Fruit fly (Drosophila melanogaster): ENCODE measurements around the gene CG2924.

CG2924 gene

dm6 chrX:2301613-2302522, 31.3 kb upstream of the CG2924 start:
- TF ChIP-seq CG12219 (GFP tag; optimal IDR thresholded peaks at IDR 0.05) (peak; percentile 86), CG6272 (GFP tag; IDR thresholded peaks at IDR 0.05) (peak; percentile 64), D19A (tag; optimal IDR thresholded peaks at IDR 0.05) (peak; percentile 78), CG3838 (GFP tag; optimal IDR thresholded peaks at IDR 0.05) (peak; percentile 53), CG11560 (tag; IDR thresholded peaks at IDR 0.05) (peak; percentile 66), CG9437 (GFP tag; optimal IDR thresholded peaks at IDR 0.05) (peak; percentile 79), row (GFP tag; IDR thresholded peaks at IDR 0.05) (peak; percentile 82), CG7357 (GFP tag; IDR thresholded peaks at IDR 0.05) (peak; percentile 77), Hr78 (GFP tag; optimal IDR thresholded peaks at IDR 0.05) (peak in 1 of 2 experiments; percentile 56), H2.0 (GFP tag; IDR thresholded peaks at IDR 0.05) (peak; percentile 77), tx (GFP tag; optimal IDR thresholded peaks at IDR 0.05) (peak; percentile 79), CG3726 (GFP tag; IDR thresholded peaks at IDR 0.05) (peak; percentile 78), PHDP (tag; optimal IDR thresholded peaks at IDR 0.05) (peak; percentile 84), Sry-β (GFP tag; optimal IDR thresholded peaks at IDR 0.05) (no peak), sc (optimal IDR thresholded peaks at IDR 0.05) (no peak), sc (GFP tag; optimal IDR thresholded peaks at IDR 0.05) (peak; percentile 69), MTF-1 (GFP tag; optimal IDR thresholded peaks at IDR 0.05; ENCODE audit: borderline replicate concordance) (peak; percentile 57), CG17568 (GFP tag; optimal IDR thresholded peaks at IDR 0.05) (peak; percentile 75), Oli (tag; optimal IDR thresholded peaks at IDR 0.05) (peak; percentile 88), Drgx (GFP tag; IDR thresholded peaks at IDR 0.05) (peak; percentile 78), Atf3 (GFP tag; optimal IDR thresholded peaks at IDR 0.05) (peak; percentile 75), HmgD (GFP tag; optimal IDR thresholded peaks at IDR 0.05) (peak; percentile 67), CG14860 (GFP tag; IDR thresholded peaks at IDR 0.05; ENCODE audit: partially characterized antibody) (no peak), odd (GFP tag; optimal IDR thresholded peaks at IDR 0.05) (peak; percentile 62), CG12155 (GFP tag; optimal IDR thresholded peaks at IDR 0.05) (peak; percentile 78), Ssrp (tag; optimal IDR thresholded peaks at IDR 0.05) (peak; percentile 83), Vsx1 (GFP tag; optimal IDR thresholded peaks at IDR 0.05) (peak; percentile 50), GATAe (GFP tag; conservative IDR thresholded peaks at IDR 0.05) (no peak; the same call in 1 of the 2 replicates), tio (GFP tag; optimal IDR thresholded peaks at IDR 0.05) (peak; percentile 81), CG30431 (GFP tag; optimal IDR thresholded peaks at IDR 0.05) (peak; percentile 79), CG5953 (GFP tag; IDR thresholded peaks at IDR 0.05) (peak; percentile 56; the same call in 1 of the 2 replicates), gcm (GFP tag; optimal IDR thresholded peaks at IDR 0.05) (peak; percentile 76), Ravus (GFP tag; IDR thresholded peaks at IDR 0.05) (peak; percentile 39), stc (GFP tag; IDR thresholded peaks at IDR 0.05) (peak; percentile 87), scrt (GFP tag; optimal IDR thresholded peaks at IDR 0.05) (peak; percentile 60), hbn (GFP tag; IDR thresholded peaks at IDR 0.05; ENCODE audit: partially characterized antibody) (no peak), ato (GFP tag; IDR thresholded peaks at IDR 0.05; ENCODE audit: partially characterized antibody) (no peak), CG11398 (GFP tag; optimal IDR thresholded peaks at IDR 0.05) (peak; percentile 77), CG11456 (GFP tag; IDR thresholded peaks at IDR 0.05) (peak; percentile 71; the same call in 2 of the 3 replicates), CoRest (tag; optimal IDR thresholded peaks at IDR 0.05) (peak; percentile 84), CG17328 (GFP tag; IDR thresholded peaks at IDR 0.05) (peak; percentile 78; the same call in 1 of the 2 replicates), NFAT (GFP tag; IDR thresholded peaks at IDR 0.05) (peak; percentile 60; the same call in 1 of the 2 replicates), Lim3 (GFP tag; IDR thresholded peaks at IDR 0.05) (peak; percentile 63; the same call in 1 of the 2 replicates), HmgZ (tag; optimal IDR thresholded peaks at IDR 0.05) (peak; percentile 60), seq (GFP tag; IDR thresholded peaks at IDR 0.05) (peak; percentile 87), Bdp1 (GFP tag; optimal IDR thresholded peaks at IDR 0.05) (peak; percentile 71), pan (optimal IDR thresholded peaks at IDR 0.05) (no peak), pan (GFP tag; optimal IDR thresholded peaks at IDR 0.05 in 1 of 2, IDR thresholded peaks at IDR 0.05 in 1 of 2) (peak in 1 of 2 experiments; percentile 87)

All from whole organism, embryonic.